Fruit fly (Drosophila melanogaster) whole organism, embryonic: ENCODE data around the gene Vps29.

ENCODE experiments used
- CG11247 ChIP-seq: fragments of 200-800 bp; sonication (Bioruptor generic); IDR thresholded peaks from 2 replicates; pipeline ENCODE4 v1.3.6; 2022; ENCODE audit warnings: missing biosample characterization, missing genetic modification characterization
- CG17912 ChIP-seq: fragments of 200-800 bp; sonication (Bioruptor generic); optimal IDR thresholded peaks from 2 replicates; lab custom pipeline; 2018; ENCODE audit warnings: missing biosample characterization, mild to moderate bottlenecking, missing genetic modification characterization
- CG43689 ChIP-seq: fragments of 200-800 bp; sonication (Bioruptor generic); IDR thresholded peaks from 2 replicates; pipeline ENCODE4 v1.3.6; 2022; ENCODE audit warnings: missing biosample characterization, missing genetic modification characterization
- CG6813 ChIP-seq: fragments of 200-800 bp; sonication (Bioruptor generic); optimal IDR thresholded peaks from 2 replicates; lab custom pipeline; 2017; ENCODE audit warnings: missing biosample characterization, missing genetic modification characterization, mild to moderate bottlenecking, moderate library complexity, missing genetic modification reagents
- Dbx ChIP-seq: fragments of 200-800 bp; sonication (Bioruptor generic); IDR thresholded peaks from 3 replicates; pipeline ENCODE4 v1.3.6; 2022; ENCODE audit warnings: missing biosample characterization, missing genetic modification characterization
- Side ChIP-seq: fragments of 200-800 bp; sonication (Bioruptor generic); optimal IDR thresholded peaks from 2 replicates; lab custom pipeline; 2016; ENCODE audit warnings: missing biosample characterization, missing genetic modification characterization
- Xbp1 ChIP-seq: fragments of 200-800 bp; sonication (Bioruptor generic); optimal IDR thresholded peaks from 3 replicates; lab custom pipeline; 2016; ENCODE audit warnings: missing biosample characterization, mild to moderate bottlenecking, missing genetic modification characterization
- knrl ChIP-seq: fragments of 200-800 bp; sonication (Bioruptor generic); IDR thresholded peaks from 3 replicates; pipeline ENCODE4 v1.3.6; 2022; ENCODE audit warnings: missing biosample characterization, missing genetic modification characterization; ENCODE audit not compliant: partially characterized antibody
- pfk ChIP-seq: fragments of 200-800 bp; sonication (Bioruptor generic); optimal IDR thresholded peaks from 2 replicates; lab custom pipeline; 2018; ENCODE audit warnings: missing biosample characterization, mild to moderate bottlenecking, missing genetic modification characterization, moderate library complexity
- sr ChIP-seq: fragments of 200-800 bp; sonication (Bioruptor generic); IDR thresholded peaks from 3 replicates; pipeline ENCODE4 v1.3.6; 2022; ENCODE audit warnings: missing biosample characterization, missing genetic modification characterization
- ttk ChIP-seq: fragments of 200-800 bp; sonication (Bioruptor generic); IDR thresholded peaks from 2 replicates; pipeline ENCODE4 v2.1.2; 2022; ENCODE audit warnings: missing biosample characterization, missing genetic modification characterization
- unpg ChIP-seq: fragments of 200-800 bp; sonication (Bioruptor generic); optimal IDR thresholded peaks from 3 replicates; lab custom pipeline; 2018; ENCODE audit warnings: missing biosample characterization, mild to moderate bottlenecking, missing genetic modification characterization, moderate library complexity

- no peak for TF ChIP-seq CG6813 (GFP tag; lab: Kevin White, UChicago)
- TF ChIP-seq unpg (GFP tag; lab: Kevin White, UChicago), result no peak
- no peak for TF ChIP-seq CG43689 (GFP tag; lab: Robert Waterston, UW)
- TF ChIP-seq CG11247 (GFP tag; lab: Robert Waterston, UW), result no peak
- TF ChIP-seq Side, result no peak
- TF ChIP-seq pfk, result no peak
- no peak for TF ChIP-seq knrl (GFP tag; lab: Robert Waterston, UW)
- TF ChIP-seq Dbx (GFP tag; lab: Robert Waterston, UW), result peak; percentile 29; the same call in 2 of the 3 replicates
- TF ChIP-seq Xbp1 (GFP tag; lab: Kevin White, UChicago), result peak; percentile 12
- peak; percentile 98 for TF ChIP-seq sr (GFP tag; lab: Robert Waterston, UW)
- TF ChIP-seq ttk (GFP tag; lab: Robert Waterston, UW), result no peak
- no peak for TF ChIP-seq CG17912 (GFP tag; lab: Kevin White, UChicago)
These were observed 7.8 kb upstream of the Vps29 start, which contains the start of gene MFS3 for dm6 chr2L:1142730-1143281.
